Fruit fly (Drosophila melanogaster): Measurements from ENCODE around the gene CG15478.

DNA sequence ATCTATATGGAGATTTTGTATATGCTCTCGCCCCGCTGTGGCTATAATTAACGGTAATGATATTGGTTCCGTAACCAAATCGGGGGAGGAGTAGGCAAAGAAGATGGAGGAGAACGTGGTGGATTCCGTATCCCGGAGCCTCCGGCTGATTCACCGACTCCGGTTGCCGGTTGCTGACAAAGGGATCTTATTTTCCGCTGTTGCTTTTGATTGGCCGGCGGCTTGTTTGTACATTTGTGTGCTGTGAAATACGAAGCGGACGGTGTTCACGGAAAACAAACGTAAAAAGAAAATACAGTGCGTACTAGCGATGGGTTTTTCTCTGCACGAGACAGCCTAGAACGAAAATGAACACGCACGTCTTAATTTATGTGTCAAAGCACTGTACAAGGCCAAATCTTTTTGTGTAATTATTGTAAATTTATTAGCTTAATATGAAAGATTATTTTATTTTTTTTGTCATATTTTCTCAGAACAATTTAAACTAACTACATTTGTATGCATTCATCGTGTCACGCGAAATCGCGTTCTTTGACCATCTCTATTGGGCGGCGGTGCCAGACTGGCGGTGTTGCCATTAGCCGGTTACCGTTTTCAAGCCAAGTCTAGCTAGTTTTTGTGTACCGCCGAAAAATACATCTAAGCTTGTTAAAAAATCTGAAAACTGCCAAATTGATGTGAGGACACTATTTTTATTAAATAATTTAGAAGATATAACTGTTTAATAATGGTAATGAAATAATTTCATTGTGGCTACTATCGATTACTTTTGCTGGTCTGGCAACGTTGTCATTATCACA, 16.6 kb upstream of the CG15478 start, which contains the start of the genes Pdp and Rab39:
- TF ChIP-seq Abd-B (GFP tag; optimal IDR thresholded peaks at IDR 0.05) = no peak
- TF ChIP-seq CrebA (GFP tag; optimal IDR thresholded peaks at IDR 0.05; ENCODE audit: borderline replicate concordance) = no peak
- peak; percentile 77 for TF ChIP-seq dmrt93B (GFP tag; optimal IDR thresholded peaks at IDR 0.05)
- peak; percentile 10 for TF ChIP-seq GATAd (GFP tag; optimal IDR thresholded peaks at IDR 0.05)
- TF ChIP-seq OdsH (GFP tag; optimal IDR thresholded peaks at IDR 0.05) = peak; percentile 65
- no peak for TF ChIP-seq pan (optimal IDR thresholded peaks at IDR 0.05)
- peak; percentile 74 for TF ChIP-seq fru (GFP tag; optimal IDR thresholded peaks at IDR 0.05)
- TF ChIP-seq Jra (GFP tag; optimal IDR thresholded peaks at IDR 0.05) = peak; percentile 56
- no peak for TF ChIP-seq usp (GFP tag; optimal IDR thresholded peaks at IDR 0.05)
